Worm (Caenorhabditis elegans) whole organism, mixed stage, embryonic: ENCODE data around the gene srd-39.

Source experiments
- ceh-83 ChIP-seq: fragments of 200-800 bp; sonication (Bioruptor generic); optimal IDR thresholded peaks from 2 replicates; lab custom pipeline; 2018; ENCODE audit warnings: mild to moderate bottlenecking, missing genetic modification characterization, missing compliant biosample characterization
- ces-1 ChIP-seq: fragments of 150-350 bp; optimal IDR thresholded peaks from 2 replicates; lab custom pipeline; 2014; ENCODE audit warnings: missing biosample characterization, missing genetic modification reagents, missing genetic modification characterization
- mab-5 ChIP-seq: fragments of 150-350 bp; optimal IDR thresholded peaks from 2 replicates; lab custom pipeline; 2014; ENCODE audit warnings: missing biosample characterization, missing genetic modification characterization
- nhr-237 ChIP-seq: fragments of 150-350 bp; optimal IDR thresholded peaks from 2 replicates; lab custom pipeline; 2014; ENCODE audit warnings: missing biosample characterization, missing genetic modification characterization
- nhr-76 ChIP-seq: sonication (generic microtip); optimal IDR thresholded peaks from 2 replicates; lab custom pipeline; 2017; ENCODE audit warnings: missing biosample characterization, missing genetic modification characterization
- pha-4 ChIP-seq: fragments of 150-350 bp; optimal IDR thresholded peaks from 2 replicates; lab custom pipeline; 2018; ENCODE audit warnings: missing biosample characterization, missing genetic modification reagents, missing genetic modification characterization

DNA sequence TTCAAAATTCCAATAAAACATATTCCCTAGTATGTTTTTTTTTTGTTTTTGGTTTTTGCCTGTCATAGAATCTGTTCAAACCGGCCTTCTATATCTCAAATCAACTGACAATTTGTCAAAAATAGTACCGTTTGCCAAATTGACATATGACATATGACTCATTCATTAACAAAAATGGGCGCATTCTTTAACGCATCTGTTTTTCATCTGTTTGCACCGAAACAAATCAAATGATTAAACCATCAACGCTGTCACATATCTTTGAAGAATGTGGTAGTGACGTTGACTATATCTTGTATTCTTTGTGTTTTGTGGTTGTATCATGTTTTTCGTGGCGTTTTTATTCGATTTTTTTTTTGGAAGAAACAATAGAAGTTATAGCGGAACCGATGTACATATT is 14.7 kb upstream of the srd-39 start:
- no peak for TF ChIP-seq nhr-237 (tag; lab: Kevin White, UChicago)
- TF ChIP-seq nhr-76 = no peak
- TF ChIP-seq ceh-83 (GFP tag; lab: Kevin White, UChicago) = no peak
- TF ChIP-seq pha-4 (tag; lab: Kevin White, UChicago) = no peak
- no peak for TF ChIP-seq ces-1
- no peak for TF ChIP-seq mab-5 (tag; lab: Kevin White, UChicago)
